Worm (Caenorhabditis elegans): ENCODE measurements around the gene C47E8.1.

DNA sequence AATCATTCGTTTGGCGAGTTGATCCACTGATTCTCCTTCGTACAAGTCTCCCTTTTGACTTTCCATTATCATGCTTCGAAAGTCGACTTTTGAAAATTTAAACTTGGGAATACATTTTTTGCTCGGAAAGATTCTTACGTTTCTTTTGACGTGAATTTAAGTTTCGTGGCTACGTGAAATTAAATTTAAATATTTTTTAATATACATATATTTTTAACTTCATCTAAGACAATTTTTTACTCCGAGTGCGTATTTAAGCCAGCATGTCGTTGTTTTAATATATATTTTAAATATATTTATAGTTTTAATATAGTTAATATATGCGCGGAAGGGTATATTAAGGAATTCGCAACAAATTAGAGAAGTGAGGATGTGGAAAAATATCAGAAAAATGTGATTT is 49.8 kb downstream of the C47E8.1 start, which contains the start of gene R08A2.2:
- TF ChIP-seq pha-4 (tag; optimal IDR thresholded peaks at IDR 0.05) = no peak
- no peak for TF ChIP-seq T26A5.8 (tag; optimal IDR thresholded peaks at IDR 0.05)
- no peak for TF ChIP-seq dpff-1 (tag; optimal IDR thresholded peaks at IDR 0.05)

Data from whole organism, young adult.